Worm (Caenorhabditis elegans) whole organism, L2 larva: ENCODE results near the gene acs-5.

Experiments
- C34F6.9 ChIP-seq: fragments of 150-350 bp; optimal IDR thresholded peaks from 2 replicates; lab custom pipeline; 2014; ENCODE audit warnings: missing biosample characterization, missing genetic modification characterization
- F13H6.1 ChIP-seq: sonication (generic microtip); optimal IDR thresholded peaks from 2 replicates; lab custom pipeline; 2016; ENCODE audit warnings: missing genetic modification characterization, missing compliant biosample characterization
- R02D3.7 ChIP-seq: fragments of 150-350 bp; optimal IDR thresholded peaks from 2 replicates; lab custom pipeline; 2014; ENCODE audit warnings: missing biosample characterization, missing genetic modification characterization
- Y55F3AM.14 ChIP-seq: fragments of 200-800 bp; sonication (Bioruptor generic); optimal IDR thresholded peaks from 2 replicates; lab custom pipeline; 2018; ENCODE audit warnings: mild to moderate bottlenecking, missing genetic modification characterization, missing compliant biosample characterization
- ZK546.5 ChIP-seq: sonication (generic microtip); optimal IDR thresholded peaks from 2 replicates; lab custom pipeline; 2017; ENCODE audit warnings: missing biosample characterization, missing genetic modification characterization
- alr-1 ChIP-seq: fragments of 150-350 bp; optimal IDR thresholded peaks from 2 replicates; lab custom pipeline; 2014; ENCODE audit warnings: missing biosample characterization, missing genetic modification characterization
- aly-2 ChIP-seq: fragments of 150-350 bp; optimal IDR thresholded peaks from 2 replicates; lab custom pipeline; 2014; ENCODE audit warnings: missing biosample characterization, missing genetic modification characterization
- ama-1 ChIP-seq: fragments of 150-350 bp; optimal IDR thresholded peaks from 2 replicates; lab custom pipeline; 2018; ENCODE audit warnings: inconsistent platforms
- ceh-16 ChIP-seq: fragments of 150-350 bp; optimal IDR thresholded peaks from 2 replicates; lab custom pipeline; 2014; ENCODE audit warnings: missing biosample characterization, missing genetic modification characterization
- ceh-82 ChIP-seq: fragments of 150-350 bp; optimal IDR thresholded peaks from 2 replicates; lab custom pipeline; 2014; ENCODE audit warnings: missing biosample characterization, missing genetic modification characterization
- crh-2 ChIP-seq: sonication (generic microtip); optimal IDR thresholded peaks from 2 replicates; lab custom pipeline; 2017; ENCODE audit warnings: missing biosample characterization, missing genetic modification characterization
- egl-27 ChIP-seq: sonication (generic microtip); optimal IDR thresholded peaks from 3 replicates; lab custom pipeline; 2017; ENCODE audit warnings: missing biosample characterization, missing genetic modification reagents, missing genetic modification characterization
- elt-1 ChIP-seq: fragments of 150-350 bp; optimal IDR thresholded peaks from 2 replicates; lab custom pipeline; 2014; ENCODE audit warnings: missing biosample characterization, missing genetic modification characterization
- elt-3 ChIP-seq: sonication (generic microtip); optimal IDR thresholded peaks from 2 replicates; lab custom pipeline; 2017; ENCODE audit warnings: missing biosample characterization, missing genetic modification characterization
- gmeb-1 ChIP-seq: fragments of 150-350 bp; optimal IDR thresholded peaks from 2 replicates; lab custom pipeline; 2014; ENCODE audit warnings: missing biosample characterization, missing genetic modification characterization
- lin-11 ChIP-seq: fragments of 150-350 bp; sonication (generic microtip); optimal IDR thresholded peaks from 2 replicates; lab custom pipeline; 2014; ENCODE audit warnings: missing biosample characterization, missing genetic modification characterization, inconsistent platforms, mixed read lengths
- lin-13 ChIP-seq: fragments of 150-350 bp; optimal IDR thresholded peaks from 2 replicates; lab custom pipeline; 2014; ENCODE audit warnings: missing biosample characterization, missing genetic modification reagents, missing genetic modification characterization
- lsy-2 ChIP-seq, 2 experiments: fragments of 150-350 bp in 1 of 2; sonication (generic microtip) in 1 of 2; optimal IDR thresholded peaks; 2 replicates each; lab custom pipeline; 2014 to 2017; ENCODE audit warnings: missing biosample characterization in 2 of 2, missing genetic modification characterization in 2 of 2
- mab-5 ChIP-seq: fragments of 150-350 bp; optimal IDR thresholded peaks from 2 replicates; lab custom pipeline; 2014; ENCODE audit warnings: missing biosample characterization, missing genetic modification characterization
- nhr-10 ChIP-seq: sonication (generic microtip); optimal IDR thresholded peaks from 2 replicates; lab custom pipeline; 2017; ENCODE audit warnings: missing biosample characterization, missing genetic modification characterization
- nhr-129 ChIP-seq: fragments of 150-350 bp; optimal IDR thresholded peaks from 2 replicates; lab custom pipeline; 2014; ENCODE audit warnings: missing biosample characterization, missing genetic modification characterization
- nhr-21 ChIP-seq: fragments of 150-350 bp; optimal IDR thresholded peaks from 2 replicates; lab custom pipeline; 2014; ENCODE audit warnings: missing biosample characterization, missing genetic modification characterization
- nhr-23 ChIP-seq: fragments of 150-350 bp; optimal IDR thresholded peaks from 2 replicates; lab custom pipeline; 2014; ENCODE audit warnings: missing biosample characterization, missing genetic modification reagents, missing genetic modification characterization
- nhr-25 ChIP-seq: fragments of 150-350 bp; sonication (generic microtip); optimal IDR thresholded peaks from 3 replicates; lab custom pipeline; 2014; ENCODE audit warnings: missing biosample characterization, missing genetic modification characterization
- nhr-6 ChIP-seq: fragments of 150-350 bp; optimal IDR thresholded peaks from 2 replicates; lab custom pipeline; 2014; ENCODE audit warnings: missing biosample characterization, missing genetic modification characterization
- nhr-77 ChIP-seq: fragments of 150-350 bp; optimal IDR thresholded peaks from 2 replicates; lab custom pipeline; 2014; ENCODE audit warnings: missing biosample characterization, missing genetic modification characterization
- peb-1 ChIP-seq: fragments of 150-350 bp; optimal IDR thresholded peaks from 2 replicates; lab custom pipeline; 2014; ENCODE audit warnings: missing biosample characterization, missing genetic modification characterization
- sem-4 ChIP-seq: fragments of 150-350 bp; optimal IDR thresholded peaks from 2 replicates; lab custom pipeline; 2014; ENCODE audit warnings: missing biosample characterization, missing genetic modification reagents, missing genetic modification characterization
- sma-9 ChIP-seq, 2 experiments: fragments of 150-350 bp in 1 of 2; sonication (generic microtip) in 1 of 2; optimal IDR thresholded peaks; 2 replicates each; lab custom pipeline; 2014 to 2016; ENCODE audit warnings: missing genetic modification characterization in 2 of 2, mild to moderate bottlenecking in 1 of 2, missing biosample characterization in 1 of 2, missing compliant biosample characterization in 1 of 2, missing genetic modification reagents in 1 of 2, moderate library complexity in 1 of 2
- snpc-4 ChIP-seq: fragments of 150-350 bp; optimal IDR thresholded peaks from 2 replicates; lab custom pipeline; 2014; ENCODE audit warnings: missing biosample characterization, missing genetic modification characterization
- unc-39 ChIP-seq: fragments of 150-350 bp; optimal IDR thresholded peaks from 2 replicates; lab custom pipeline; 2014; ENCODE audit warnings: missing biosample characterization, missing genetic modification characterization
- unc-55 ChIP-seq: fragments of 150-350 bp; sonication (generic microtip); optimal IDR thresholded peaks from 3 replicates; lab custom pipeline; 2014; ENCODE audit warnings: missing biosample characterization, missing genetic modification reagents, missing genetic modification characterization
- unc-62 ChIP-seq: fragments of 150-350 bp; optimal IDR thresholded peaks from 2 replicates; lab custom pipeline; 2014; ENCODE audit warnings: missing biosample characterization, missing genetic modification reagents, missing genetic modification characterization
- zag-1 ChIP-seq: fragments of 150-350 bp; optimal IDR thresholded peaks from 2 replicates; lab custom pipeline; 2014; ENCODE audit warnings: missing biosample characterization, missing genetic modification characterization
- ztf-11 ChIP-seq: sonication (generic microtip); optimal IDR thresholded peaks from 2 replicates; lab custom pipeline; 2017; ENCODE audit warnings: missing biosample characterization, missing genetic modification characterization

Gene acs-5

DNA sequence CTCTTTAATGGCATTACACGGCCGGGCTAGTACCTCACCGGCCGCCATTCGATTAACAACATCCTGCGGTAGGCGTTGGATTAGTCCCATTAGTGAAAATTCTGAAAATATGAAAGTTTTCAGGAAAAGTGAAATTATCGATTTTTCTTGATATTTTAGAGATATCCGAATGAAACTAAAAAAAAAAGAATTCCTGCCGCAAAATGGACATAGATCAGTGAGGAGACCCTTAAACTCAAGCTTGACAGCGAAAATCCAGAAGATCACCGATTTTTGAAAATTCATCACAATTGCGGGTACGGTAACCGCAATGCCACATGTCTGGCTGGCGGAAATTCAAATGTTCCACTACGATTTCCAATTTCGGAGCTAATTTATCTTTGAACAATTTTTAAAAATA, 28.9 kb downstream of the acs-5 start, which contains the start of gene mlh-1:
TSS of gene mlh-1 (minus strand) at position 101 of the 400 bp plus-strand sequence.
- TF ChIP-seq zag-1 (tag; lab: Kevin White, UChicago) (no peak), ztf-11 (tag; lab: Kevin White, UChicago) (no peak), nhr-25 (tag; lab: Kevin White, UChicago) (no peak), nhr-23 (tag; lab: Kevin White, UChicago) (no peak), C34F6.9 (tag; lab: Kevin White, UChicago) (no peak), Y55F3AM.14 (GFP tag; lab: Kevin White, UChicago) (no peak), R02D3.7 (tag; lab: Kevin White, UChicago) (no peak), nhr-21 (tag; lab: Kevin White, UChicago) (no peak), crh-2 (tag; lab: Kevin White, UChicago) (no peak), F13H6.1 (tag; lab: Kevin White, UChicago) (no peak)
- TF ChIP-seq, all 48 proteins: peak for 0

DNA sequence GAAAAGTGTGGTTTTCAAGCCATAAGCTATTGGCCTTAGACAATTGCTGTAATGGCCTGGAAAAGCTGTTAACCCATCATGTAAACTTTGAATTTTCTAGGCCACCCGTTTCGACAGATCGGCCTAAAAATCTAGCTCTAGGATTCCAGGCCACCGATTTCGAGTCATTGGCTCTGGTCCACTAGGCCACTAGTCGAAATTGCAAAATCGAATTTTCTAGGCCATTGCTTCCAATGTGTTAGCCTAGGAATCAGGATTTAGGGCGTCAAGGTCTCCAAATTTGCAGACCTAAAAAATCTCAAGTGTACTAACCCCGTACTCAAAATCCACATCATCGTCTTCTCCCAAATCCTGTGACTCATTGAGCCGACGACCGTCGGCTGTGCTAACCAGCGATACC, 32.6 kb downstream of the acs-5 start:
- no peak for TF ChIP-seq Y55F3AM.14 (GFP tag; lab: Kevin White, UChicago)
- TF ChIP-seq nhr-77 = no peak
- TF ChIP-seq mab-5 (tag; lab: Kevin White, UChicago) = no peak
- TF ChIP-seq lin-11 = no peak
- TF ChIP-seq nhr-25 (tag; lab: Kevin White, UChicago) = no peak
- no peak for TF ChIP-seq lin-13
- no peak for TF ChIP-seq F13H6.1 (tag; lab: Kevin White, UChicago)
- TF ChIP-seq ceh-16 (tag; lab: Kevin White, UChicago) = no peak
- no peak for TF ChIP-seq alr-1
- TF ChIP-seq R02D3.7 (tag; lab: Kevin White, UChicago) = no peak
- TF ChIP-seq unc-39 (tag; lab: Kevin White, UChicago) = no peak
- TF ChIP-seq peb-1 (tag; lab: Kevin White, UChicago) = no peak
- TF ChIP-seq ama-1 (lab: Kevin White, UChicago) = no peak
- TF ChIP-seq nhr-129 = no peak
- no peak for TF ChIP-seq crh-2 (tag; lab: Kevin White, UChicago)
- no peak for TF ChIP-seq nhr-10 (tag; lab: Kevin White, UChicago)
- TF ChIP-seq unc-55 (GFP tag; lab: Kevin White, UChicago) = no peak
- TF ChIP-seq sma-9 (GFP tag; optimal IDR thresholded peaks at IDR 0.05; lab: Kevin White, UChicago) = no peak
- TF ChIP-seq sma-9 (tag; optimal IDR thresholded peaks at IDR 0.05; lab: Kevin White, UChicago) = no peak
- no peak for TF ChIP-seq unc-62 (GFP tag; lab: Kevin White, UChicago)
- TF ChIP-seq sem-4 = no peak

DNA sequence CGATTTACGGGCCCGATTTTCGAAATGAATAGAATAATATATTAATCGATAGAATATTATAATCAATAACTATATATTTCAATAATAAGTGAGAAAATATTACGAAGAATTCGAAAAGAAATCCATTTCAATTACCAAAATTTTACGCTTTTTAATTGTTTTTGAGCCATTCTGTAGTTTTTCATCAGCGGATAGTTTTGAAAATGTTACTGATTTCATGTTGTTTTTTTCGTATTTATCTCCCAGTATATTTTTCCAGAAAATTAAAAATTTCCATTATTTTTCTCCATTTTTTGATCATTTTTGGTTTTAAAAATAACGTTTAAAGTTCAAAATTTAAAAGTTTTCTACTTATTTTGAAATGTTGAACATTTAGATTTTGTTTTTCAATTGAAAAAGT, 37.6 kb downstream of the acs-5 start, which contains the start of gene T28A8.3:
TSS of gene T28A8.3 (plus strand) at position 301 of the 400 bp plus-strand sequence.
- no peak for TF ChIP-seq nhr-129
- TF ChIP-seq peb-1 (tag; lab: Kevin White, UChicago) = no peak
- no peak for TF ChIP-seq elt-3 (tag; lab: Kevin White, UChicago)
- no peak for TF ChIP-seq ceh-82 (tag; lab: Kevin White, UChicago)
- no peak for TF ChIP-seq C34F6.9 (tag; lab: Kevin White, UChicago)
- TF ChIP-seq, all 48 proteins: peak for 0

DNA sequence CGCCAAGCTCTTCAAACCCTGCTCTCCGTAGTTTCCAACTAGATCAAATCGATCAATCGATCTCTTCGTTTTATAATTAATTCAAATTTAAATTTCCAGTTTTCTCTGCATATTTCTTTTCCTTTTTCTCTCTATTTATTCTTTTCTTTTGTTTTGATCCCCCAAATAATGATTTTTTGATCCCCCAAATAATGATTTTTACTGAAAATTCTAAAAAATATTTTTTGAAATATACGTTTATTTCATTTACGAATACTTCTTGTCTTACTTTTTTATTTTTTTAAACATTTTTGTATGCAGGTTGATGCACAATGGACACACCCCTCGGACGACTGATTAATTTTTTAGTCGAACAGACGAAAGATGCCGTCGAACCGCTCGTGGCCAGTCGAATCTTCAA, 40.0 kb downstream of the acs-5 start, which contains the start of gene T28A8.4:
TSS of gene T28A8.4 (plus strand) at position 301 of the 400 bp plus-strand sequence.
- no peak for TF ChIP-seq gmeb-1
- TF ChIP-seq zag-1 (tag; lab: Kevin White, UChicago) = no peak
- no peak for TF ChIP-seq nhr-77
- no peak for TF ChIP-seq unc-55 (GFP tag; lab: Kevin White, UChicago)
- TF ChIP-seq F13H6.1 (tag; lab: Kevin White, UChicago) = no peak
- no peak for TF ChIP-seq nhr-129
- no peak for TF ChIP-seq nhr-10 (tag; lab: Kevin White, UChicago)
- TF ChIP-seq egl-27 = no peak

DNA sequence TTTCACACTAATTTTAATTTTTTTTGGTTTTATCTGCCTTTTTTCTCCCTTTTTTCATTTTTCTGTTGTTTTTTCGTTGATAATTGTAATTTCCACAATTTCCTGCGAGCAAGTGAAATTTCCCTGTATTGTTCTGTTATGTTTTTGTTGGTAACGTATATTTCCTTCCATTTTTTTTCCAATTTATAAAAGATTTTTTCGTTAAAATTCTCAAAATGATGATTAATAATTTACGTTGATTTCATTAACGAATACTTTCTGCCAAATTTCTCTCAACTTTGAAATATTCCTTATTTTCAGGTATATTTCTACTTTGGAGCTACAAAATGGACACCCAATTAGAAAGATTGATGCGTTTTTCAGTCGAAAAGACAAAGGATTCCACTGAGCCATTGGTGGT, 40.8 kb downstream of the acs-5 start, which contains the start of gene T28A8.8:
TSS of gene T28A8.8 (plus strand) at position 301 of the 400 bp plus-strand sequence.
- TF ChIP-seq snpc-4 (tag; lab: Kevin White, UChicago) = no peak
- no peak for TF ChIP-seq zag-1 (tag; lab: Kevin White, UChicago)
- no peak for TF ChIP-seq elt-1 (tag; lab: Kevin White, UChicago)
- no peak for TF ChIP-seq gmeb-1
- TF ChIP-seq aly-2 = no peak
- no peak for TF ChIP-seq peb-1 (tag; lab: Kevin White, UChicago)
- TF ChIP-seq ama-1 (lab: Kevin White, UChicago) = no peak
- TF ChIP-seq sma-9 (GFP tag; optimal IDR thresholded peaks at IDR 0.05; lab: Kevin White, UChicago) = no peak
- no peak for TF ChIP-seq sma-9 (tag; optimal IDR thresholded peaks at IDR 0.05; lab: Kevin White, UChicago)
- TF ChIP-seq ZK546.5 (tag; lab: Kevin White, UChicago) = no peak
- TF ChIP-seq sem-4 = no peak
- no peak for TF ChIP-seq lsy-2 (tag; optimal IDR thresholded peaks at IDR 0.05; lab: Kevin White, UChicago)
- no peak for TF ChIP-seq nhr-129
- TF ChIP-seq nhr-23 (tag; lab: Kevin White, UChicago) = no peak
- no peak for TF ChIP-seq nhr-6 (tag; lab: Kevin White, UChicago)
- TF ChIP-seq nhr-10 (tag; lab: Kevin White, UChicago) = no peak
